Worm (Caenorhabditis elegans) whole organism, late embryonic: Measurements from ENCODE around the gene R31.2.

Experiments
- C38D4.7 ChIP-seq: fragments of 200-800 bp; sonication (Bioruptor generic); optimal IDR thresholded peaks from 2 replicates; lab custom pipeline; 2018; ENCODE audit warnings: mild to moderate bottlenecking, missing genetic modification characterization, moderate library complexity, missing compliant biosample characterization
- K09A11.1 ChIP-seq: sonication (generic microtip); optimal IDR thresholded peaks from 2 replicates; lab custom pipeline; 2017; ENCODE audit warnings: antibody characterized with exemption, mild to moderate bottlenecking, missing genetic modification characterization, missing compliant biosample characterization; ENCODE audit not compliant: insufficient read depth
- ceh-19 ChIP-seq: fragments of 200-800 bp; sonication (Bioruptor generic); optimal IDR thresholded peaks from 2 replicates; lab custom pipeline; 2018; ENCODE audit warnings: mild to moderate bottlenecking, missing genetic modification characterization, missing compliant biosample characterization
- ceh-22 ChIP-seq: sonication (generic microtip); optimal IDR thresholded peaks from 2 replicates; lab custom pipeline; 2017; ENCODE audit warnings: missing biosample characterization, missing genetic modification characterization
- ceh-30 ChIP-seq: fragments of 150-350 bp; optimal IDR thresholded peaks from 2 replicates; lab custom pipeline; 2014; ENCODE audit warnings: missing biosample characterization, missing genetic modification characterization
- ceh-31 ChIP-seq: sonication (generic microtip); optimal IDR thresholded peaks from 2 replicates; lab custom pipeline; 2016; ENCODE audit warnings: missing genetic modification characterization, missing compliant biosample characterization
- ceh-45 ChIP-seq: fragments of 200-800 bp; sonication (Bioruptor generic); IDR thresholded peaks from 2 replicates; pipeline ENCODE4 v1.3.6; 2022; ENCODE audit warnings: missing genetic modification reagents, missing genetic modification characterization, missing compliant biosample characterization
- ceh-48 ChIP-seq: sonication (generic microtip); optimal IDR thresholded peaks from 2 replicates; lab custom pipeline; 2016; ENCODE audit warnings: missing genetic modification characterization, inconsistent platforms, missing compliant biosample characterization
- dve-1 ChIP-seq: sonication (generic microtip); optimal IDR thresholded peaks from 2 replicates; lab custom pipeline; 2017; ENCODE audit warnings: antibody characterized with exemption, mild to moderate bottlenecking, missing genetic modification characterization, missing compliant biosample characterization
- elt-4 ChIP-seq: sonication (generic microtip); optimal IDR thresholded peaks from 2 replicates; lab custom pipeline; 2016; ENCODE audit warnings: missing genetic modification characterization, missing compliant biosample characterization
- eyg-1 ChIP-seq: sonication (generic microtip); optimal IDR thresholded peaks from 2 replicates; lab custom pipeline; 2016; ENCODE audit warnings: missing genotype, missing genetic modification characterization, missing compliant biosample characterization
- fax-1 ChIP-seq: sonication (generic microtip); optimal IDR thresholded peaks from 2 replicates; lab custom pipeline; 2016; ENCODE audit warnings: missing genotype, missing genetic modification characterization, missing compliant biosample characterization
- gmeb-2 ChIP-seq: sonication (generic microtip); optimal IDR thresholded peaks from 2 replicates; lab custom pipeline; 2016; ENCODE audit warnings: missing genetic modification characterization, inconsistent platforms, missing compliant biosample characterization
- hlh-15 ChIP-seq: sonication (generic microtip); optimal IDR thresholded peaks from 2 replicates; lab custom pipeline; 2016; ENCODE audit warnings: missing genetic modification characterization, missing compliant biosample characterization
- hlh-6 ChIP-seq: sonication (generic microtip); optimal IDR thresholded peaks from 2 replicates; lab custom pipeline; 2016; ENCODE audit warnings: missing genotype, missing genetic modification characterization, missing compliant biosample characterization
- lin-11 ChIP-seq: fragments of 200-800 bp; sonication (Bioruptor generic); optimal IDR thresholded peaks from 2 replicates; lab custom pipeline; 2018; ENCODE audit warnings: mild to moderate bottlenecking, missing genetic modification characterization, missing compliant biosample characterization
- mec-3 ChIP-seq: sonication (generic microtip); optimal IDR thresholded peaks from 2 replicates; lab custom pipeline; 2016; ENCODE audit warnings: borderline replicate concordance, missing genetic modification characterization, missing compliant biosample characterization
- nhr-11 ChIP-seq: fragments of 150-350 bp; optimal IDR thresholded peaks from 2 replicates; lab custom pipeline; 2014; ENCODE audit warnings: missing biosample characterization, missing genetic modification characterization
- npax-4 ChIP-seq: sonication (generic microtip); optimal IDR thresholded peaks from 2 replicates; lab custom pipeline; 2016; ENCODE audit warnings: missing genetic modification characterization, missing compliant biosample characterization
- odd-2 ChIP-seq: sonication (generic microtip); optimal IDR thresholded peaks from 2 replicates; lab custom pipeline; 2017; ENCODE audit warnings: antibody characterized with exemption, mild to moderate bottlenecking, missing genetic modification characterization, missing compliant biosample characterization
- pha-2 ChIP-seq: sonication (generic microtip); optimal IDR thresholded peaks from 2 replicates; lab custom pipeline; 2017; ENCODE audit warnings: mild to moderate bottlenecking, missing genetic modification characterization, missing compliant biosample characterization
- pha-4 ChIP-seq: fragments of 150-350 bp; optimal IDR thresholded peaks from 2 replicates; lab custom pipeline; 2018; ENCODE audit warnings: missing biosample characterization, missing genetic modification reagents, missing genetic modification characterization
- pqm-1 ChIP-seq: sonication (generic microtip); optimal IDR thresholded peaks from 2 replicates; lab custom pipeline; 2016; ENCODE audit warnings: missing genetic modification characterization, missing compliant biosample characterization
- ref-2 ChIP-seq: sonication (generic microtip); optimal IDR thresholded peaks from 2 replicates; lab custom pipeline; 2016; ENCODE audit warnings: missing genetic modification characterization, missing compliant biosample characterization
- rnt-1 ChIP-seq: sonication (generic microtip); optimal IDR thresholded peaks from 2 replicates; lab custom pipeline; 2016; ENCODE audit warnings: missing genetic modification characterization, missing compliant biosample characterization
- sox-2 ChIP-seq: fragments of 200-800 bp; sonication (Bioruptor generic); IDR thresholded peaks from 2 replicates; pipeline ENCODE4 v1.3.6; 2022; ENCODE audit warnings: missing genetic modification reagents, missing genetic modification characterization, missing compliant biosample characterization
- sox-4 ChIP-seq: sonication (generic microtip); optimal IDR thresholded peaks from 2 replicates; lab custom pipeline; 2017; ENCODE audit warnings: mild to moderate bottlenecking, missing genetic modification characterization, inconsistent platforms, missing compliant biosample characterization
- tbx-2 ChIP-seq: sonication (generic microtip); optimal IDR thresholded peaks from 2 replicates; lab custom pipeline; 2016; ENCODE audit warnings: missing genetic modification characterization, missing compliant biosample characterization
- tbx-7 ChIP-seq: sonication (generic microtip); optimal IDR thresholded peaks from 2 replicates; lab custom pipeline; 2016; ENCODE audit warnings: missing genotype, missing genetic modification characterization, missing compliant biosample characterization
- unc-42 ChIP-seq: sonication (generic microtip); optimal IDR thresholded peaks from 2 replicates; lab custom pipeline; 2016; ENCODE audit warnings: missing genotype, missing genetic modification characterization, missing compliant biosample characterization
- unc-55 ChIP-seq: sonication (generic microtip); optimal IDR thresholded peaks from 2 replicates; lab custom pipeline; 2017; ENCODE audit warnings: missing biosample characterization, missing genetic modification reagents, missing genetic modification characterization
- unc-86 ChIP-seq: sonication (generic microtip); optimal IDR thresholded peaks from 2 replicates; lab custom pipeline; 2016; ENCODE audit warnings: missing genetic modification characterization, missing compliant biosample characterization

R31.2 gene

ce11 chrV:11891143-11891862 lies 26.1 kb upstream of the R31.2 start, which contains the start of the genes sodh-2 and srx-76:
Gene sodh-2 (minus strand): TSS chrV:11891243.
Gene srx-76 (plus strand): TSS chrV:11891812.
- TF ChIP-seq ceh-45 (no peak), lin-11 (no peak), ceh-22 (no peak), pha-4 (tag; lab: Kevin White, UChicago) (no peak), fax-1 (tag; lab: Kevin White, UChicago) (no peak), C38D4.7 (no peak), rnt-1 (no peak), unc-42 (tag; lab: Kevin White, UChicago) (no peak), sox-4 (no peak), tbx-7 (tag; lab: Kevin White, UChicago) (no peak), ceh-19 (GFP tag; lab: Kevin White, UChicago) (no peak), gmeb-2 (tag; lab: Kevin White, UChicago) (no peak), pqm-1 (no peak), npax-4 (tag; lab: Kevin White, UChicago) (no peak)

ce11 chrV:11893975-11894374 lies 23.4 kb upstream of the R31.2 start, which contains the start of gene K12G11.6:
Gene K12G11.6 (plus strand): TSS chrV:11894331.
- TF ChIP-seq hlh-6 (tag; lab: Kevin White, UChicago) (no peak), sox-2 (GFP tag; lab: Robert Waterston, UW) (no peak), dve-1 (no peak), unc-42 (tag; lab: Kevin White, UChicago) (no peak), pha-4 (tag; lab: Kevin White, UChicago) (no peak), pha-2 (tag; lab: Kevin White, UChicago) (no peak), elt-4 (tag; lab: Kevin White, UChicago) (no peak), fax-1 (tag; lab: Kevin White, UChicago) (no peak)

ce11 chrV:11896322-11896898 lies 21.0 kb upstream of the R31.2 start:
- TF ChIP-seq dve-1, result no peak
- peak; percentile 6 for TF ChIP-seq ceh-31 (tag; lab: Kevin White, UChicago)
- peak; percentile 39 for TF ChIP-seq tbx-2 (tag; lab: Kevin White, UChicago)
- TF ChIP-seq unc-55 (GFP tag; lab: Kevin White, UChicago), result no peak
- TF ChIP-seq, all 69 proteins: peak for 2

ce11 chrV:11897604-11898003 lies 19.8 kb upstream of the R31.2 start:
- no peak for TF ChIP-seq ceh-30
- no peak for TF ChIP-seq eyg-1 (tag; lab: Kevin White, UChicago)
- no peak for TF ChIP-seq mec-3 (tag; lab: Kevin White, UChicago)
- TF ChIP-seq K09A11.1 (tag; lab: Kevin White, UChicago), result no peak
- no peak for TF ChIP-seq ref-2 (tag; lab: Kevin White, UChicago)
- no peak for TF ChIP-seq ceh-45
- no peak for TF ChIP-seq odd-2 (tag; lab: Kevin White, UChicago)
- TF ChIP-seq ceh-48 (tag; lab: Kevin White, UChicago), result no peak

- TF ChIP-seq unc-86 (tag; lab: Kevin White, UChicago), result no peak
- TF ChIP-seq unc-55 (GFP tag; lab: Kevin White, UChicago), result peak; percentile 5
These were observed 18.2 kb upstream of the R31.2 start, which contains the start of gene sma-1 for ce11 chrV:11899149-11899548. Gene sma-1 (plus strand): TSS chrV:11899449.

ce11 chrV:11900127-11900526 lies 17.2 kb upstream of the R31.2 start:
- no peak for TF ChIP-seq nhr-11 (tag; lab: Kevin White, UChicago)
- no peak for TF ChIP-seq gmeb-2 (tag; lab: Kevin White, UChicago)
- TF ChIP-seq hlh-15 (tag; lab: Kevin White, UChicago), result no peak
- TF ChIP-seq ceh-30, result no peak
- TF ChIP-seq tbx-7 (tag; lab: Kevin White, UChicago), result no peak
- TF ChIP-seq hlh-6 (tag; lab: Kevin White, UChicago), result no peak
- TF ChIP-seq sox-4, result no peak
